Fruit fly (Drosophila melanogaster) whole organism, embryonic: ENCODE data around the gene CG32354.
A peak's percentile ranks its signal among the peaks of the same experiment; 100 is the strongest.

Experiments
- Bteb2 ChIP-seq: fragments of 200-800 bp; sonication (Bioruptor generic); optimal IDR thresholded peaks from 2 replicates; lab custom pipeline; 2016; ENCODE audit warnings: missing biosample characterization, missing genetic modification characterization
- CG10209 ChIP-seq: fragments of 200-800 bp; sonication (Bioruptor generic); optimal IDR thresholded peaks from 3 replicates; lab custom pipeline; 2017; ENCODE audit warnings: missing biosample characterization, mild to moderate bottlenecking, missing genetic modification characterization, missing genetic modification reagents
- CG10462 ChIP-seq: fragments of 200-800 bp; sonication (Bioruptor generic); optimal IDR thresholded peaks from 2 replicates; lab custom pipeline; 2016; ENCODE audit warnings: missing biosample characterization, missing genetic modification characterization
- CG10979 ChIP-seq: fragments of 200-800 bp; sonication (Bioruptor generic); optimal IDR thresholded peaks from 2 replicates; lab custom pipeline; 2018; ENCODE audit warnings: missing biosample characterization, mild to moderate bottlenecking, missing genetic modification characterization, moderate library complexity
- CG12104 ChIP-seq: fragments of 200-800 bp; sonication (Bioruptor generic); optimal IDR thresholded peaks from 3 replicates; lab custom pipeline; 2016; ENCODE audit warnings: missing biosample characterization, missing genetic modification characterization
- CG12155 ChIP-seq: fragments of 200-800 bp; sonication (Bioruptor generic); optimal IDR thresholded peaks from 3 replicates; lab custom pipeline; 2016; ENCODE audit warnings: missing biosample characterization, missing genetic modification characterization
- CG12391 ChIP-seq: fragments of 200-800 bp; sonication (Bioruptor generic); optimal IDR thresholded peaks from 3 replicates; lab custom pipeline; 2018; ENCODE audit warnings: missing biosample characterization, mild to moderate bottlenecking, missing genetic modification characterization, moderate library complexity
- CG13287 ChIP-seq: fragments of 200-800 bp; sonication (Bioruptor generic); IDR thresholded peaks from 2 replicates; pipeline ENCODE4 v1.3.6; 2022; ENCODE audit warnings: missing biosample characterization, missing genetic modification characterization; ENCODE audit not compliant: partially characterized antibody
- CG14710 ChIP-seq: fragments of 200-800 bp; sonication (Bioruptor generic); optimal IDR thresholded peaks from 3 replicates; lab custom pipeline; 2019; ENCODE audit warnings: missing biosample characterization, mild to moderate bottlenecking, missing genetic modification characterization, moderate library complexity
- CG15479 ChIP-seq: fragments of 200-800 bp; sonication (Bioruptor generic); optimal IDR thresholded peaks from 3 replicates; lab custom pipeline; 2019; ENCODE audit warnings: missing biosample characterization, mild to moderate bottlenecking, missing genetic modification characterization, moderate library complexity
- CG16863 ChIP-seq: fragments of 200-800 bp; sonication (Bioruptor generic); optimal IDR thresholded peaks from 3 replicates; lab custom pipeline; 2016; ENCODE audit warnings: missing biosample characterization, missing genetic modification characterization
- CG17328 ChIP-seq: fragments of 200-800 bp; sonication (Bioruptor generic); IDR thresholded peaks from 2 replicates; pipeline ENCODE4 v1.3.6; 2022; ENCODE audit warnings: missing biosample characterization, missing genetic modification characterization
- CG17612 ChIP-seq: fragments of 200-800 bp; sonication (Bioruptor generic); IDR thresholded peaks from 2 replicates; pipeline ENCODE4 v1.3.6; 2022; ENCODE audit warnings: missing biosample characterization, missing genetic modification characterization
- CG2202 ChIP-seq: fragments of 200-800 bp; sonication (Bioruptor generic); optimal IDR thresholded peaks from 2 replicates; lab custom pipeline; 2018; ENCODE audit warnings: missing biosample characterization, mild to moderate bottlenecking, missing genetic modification characterization
- CG2875 ChIP-seq: fragments of 200-800 bp; sonication (Bioruptor generic); optimal IDR thresholded peaks from 2 replicates; lab custom pipeline; 2017; ENCODE audit warnings: missing biosample characterization, mild to moderate bottlenecking, missing genetic modification characterization, missing genetic modification reagents
- CG30403 ChIP-seq: fragments of 200-800 bp; sonication (Bioruptor generic); optimal IDR thresholded peaks from 3 replicates; lab custom pipeline; 2016; ENCODE audit warnings: missing biosample characterization, missing genetic modification characterization
- CG32532 ChIP-seq: fragments of 200-800 bp; sonication (Bioruptor generic); IDR thresholded peaks from 2 replicates; pipeline ENCODE4 v1.3.6; 2022; ENCODE audit warnings: missing biosample characterization, missing genetic modification characterization
- CG42726 ChIP-seq: fragments of 200-800 bp; sonication (Bioruptor generic); IDR thresholded peaks from 2 replicates; pipeline ENCODE4 v1.3.6; 2022; ENCODE audit warnings: missing biosample characterization, missing genetic modification characterization; ENCODE audit not compliant: partially characterized antibody
- CG4617 ChIP-seq: fragments of 200-800 bp; sonication (Bioruptor generic); optimal IDR thresholded peaks from 3 replicates; lab custom pipeline; 2016; ENCODE audit warnings: missing biosample characterization, missing genetic modification characterization, borderline replicate concordance
- CG8388 ChIP-seq: fragments of 200-800 bp; sonication (Bioruptor generic); optimal IDR thresholded peaks from 2 replicates; lab custom pipeline; 2019; ENCODE audit warnings: missing biosample characterization, mild to moderate bottlenecking, missing genetic modification characterization, moderate library complexity
- Dbx ChIP-seq: fragments of 200-800 bp; sonication (Bioruptor generic); IDR thresholded peaks from 3 replicates; pipeline ENCODE4 v1.3.6; 2022; ENCODE audit warnings: missing biosample characterization, missing genetic modification characterization
- Fer3 ChIP-seq: fragments of 200-800 bp; sonication (Bioruptor generic); optimal IDR thresholded peaks from 2 replicates; lab custom pipeline; 2018; ENCODE audit warnings: missing biosample characterization, mild to moderate bottlenecking, missing genetic modification characterization, moderate library complexity
- Hmx ChIP-seq: fragments of 200-800 bp; sonication (Bioruptor generic); optimal IDR thresholded peaks from 2 replicates; lab custom pipeline; 2016; ENCODE audit warnings: missing biosample characterization, missing genetic modification characterization
- MESR4 ChIP-seq: fragments of 200-800 bp; sonication (Bioruptor generic); optimal IDR thresholded peaks from 2 replicates; lab custom pipeline; 2018; ENCODE audit warnings: missing biosample characterization, mild to moderate bottlenecking, missing genetic modification characterization, moderate library complexity
- Max ChIP-seq: fragments of 200-800 bp; sonication (Bioruptor generic); optimal IDR thresholded peaks from 2 replicates; lab custom pipeline; 2016; ENCODE audit warnings: missing biosample characterization, mild to moderate bottlenecking, missing genetic modification characterization
- Mrtf ChIP-seq: fragments of 200-800 bp; sonication (Bioruptor generic); IDR thresholded peaks from 3 replicates; pipeline ENCODE4 v1.3.6; 2022; ENCODE audit warnings: missing biosample characterization, missing genetic modification characterization
- Myb ChIP-seq: fragments of 200-800 bp; sonication (Bioruptor generic); optimal IDR thresholded peaks from 2 replicates; lab custom pipeline; 2016; ENCODE audit warnings: missing biosample characterization, missing genetic modification characterization
- Nf-YA ChIP-seq: fragments of 200-800 bp; sonication (Bioruptor generic); IDR thresholded peaks from 2 replicates; pipeline ENCODE4 v1.3.6; 2022; ENCODE audit warnings: missing biosample characterization, missing genetic modification characterization
- Nf-YC ChIP-seq: fragments of 200-800 bp; optimal IDR thresholded peaks from 3 replicates; lab custom pipeline; 2019; ENCODE audit warnings: missing biosample characterization, mild to moderate bottlenecking, missing genetic modification characterization, moderate library complexity
- NfI ChIP-seq: fragments of 200-800 bp; sonication (Bioruptor generic); optimal IDR thresholded peaks from 3 replicates; lab custom pipeline; 2018; ENCODE audit warnings: missing biosample characterization, mild to moderate bottlenecking, missing genetic modification characterization, moderate library complexity
- Stat92E ChIP-seq, 3 experiments: fragments of >200 bp in 2 of 3; fragments of 200-800 bp in 1 of 3; sonication (Bioruptor generic) in 1 of 3; optimal IDR thresholded peaks; 2 replicates each; lab custom pipeline; 2017 to 2019; ENCODE audit warnings: missing biosample characterization in 3 of 3, missing genetic modification characterization in 3 of 3, mild to moderate bottlenecking in 1 of 3, moderate library complexity in 1 of 3
- bcd ChIP-seq: fragments of 200-800 bp; sonication (Bioruptor generic); optimal IDR thresholded peaks from 2 replicates; lab custom pipeline; 2017; ENCODE audit warnings: missing biosample characterization, mild to moderate bottlenecking, missing genetic modification characterization
- cad ChIP-seq: fragments of >200 bp; optimal IDR thresholded peaks from 2 replicates; lab custom pipeline; 2017; ENCODE audit warnings: missing biosample characterization, missing genetic modification characterization
- chinmo ChIP-seq: fragments of 200-800 bp; sonication (Bioruptor generic); IDR thresholded peaks from 4 replicates; pipeline ENCODE4 v1.3.6; 2022; ENCODE audit warnings: missing biosample characterization, missing genetic modification characterization; ENCODE audit not compliant: partially characterized antibody
- da ChIP-seq: fragments of 200-800 bp; sonication (Bioruptor generic); optimal IDR thresholded peaks from 2 replicates; lab custom pipeline; 2016; ENCODE audit warnings: missing biosample characterization, missing genetic modification characterization
- dm ChIP-seq: fragments of 200-800 bp; sonication (Bioruptor generic); optimal IDR thresholded peaks from 3 replicates; lab custom pipeline; 2016; ENCODE audit warnings: missing biosample characterization, missing genetic modification characterization
- ewg ChIP-seq: fragments of 200-800 bp; sonication (Bioruptor generic); optimal IDR thresholded peaks from 3 replicates; lab custom pipeline; 2017; ENCODE audit warnings: mild to moderate bottlenecking, missing biosample characterization, missing genetic modification reagents, missing genetic modification characterization
- fd102C ChIP-seq: fragments of 200-800 bp; sonication (Bioruptor generic); optimal IDR thresholded peaks from 2 replicates; lab custom pipeline; 2018; ENCODE audit warnings: missing biosample characterization, mild to moderate bottlenecking, missing genetic modification characterization, moderate library complexity
- ftz-f1 ChIP-seq: fragments of 200-800 bp; sonication (Bioruptor generic); optimal IDR thresholded peaks from 2 replicates; lab custom pipeline; 2016; ENCODE audit warnings: missing biosample characterization, missing genetic modification characterization
- gt ChIP-seq: fragments of 200-800 bp; sonication (Bioruptor generic); IDR thresholded peaks from 2 replicates; pipeline ENCODE4 v1.3.6; 2022; ENCODE audit warnings: missing biosample characterization, missing genetic modification characterization
- kay ChIP-seq: fragments of 200-800 bp; sonication (Bioruptor generic); optimal IDR thresholded peaks from 2 replicates; lab custom pipeline; 2016; ENCODE audit warnings: missing biosample characterization, missing genetic modification characterization
- lilli ChIP-seq: fragments of 200-800 bp; sonication (Bioruptor generic); optimal IDR thresholded peaks from 3 replicates; lab custom pipeline; 2016; ENCODE audit warnings: missing biosample characterization, missing genetic modification characterization
- lmd ChIP-seq: fragments of 200-800 bp; sonication (Bioruptor generic); IDR thresholded peaks from 2 replicates; pipeline ENCODE4 v1.3.6; 2022; ENCODE audit warnings: missing biosample characterization, missing genetic modification characterization
- lola ChIP-seq, 3 experiments: fragments of >200 bp in 2 of 3; fragments of 200-800 bp in 1 of 3; sonication (Bioruptor generic) in 1 of 3; optimal IDR thresholded peaks; 2 replicates each; lab custom pipeline; 2017 to 2019; ENCODE audit warnings: missing biosample characterization in 3 of 3, missing genetic modification characterization in 3 of 3, mild to moderate bottlenecking in 1 of 3, moderate library complexity in 1 of 3
- otp ChIP-seq: fragments of 200-800 bp; sonication (Bioruptor generic); IDR thresholded peaks from 3 replicates; pipeline ENCODE4, ENCODE4 v1.3.6; 2022; ENCODE audit warnings: missing biosample characterization, missing genetic modification characterization
- pfk ChIP-seq: fragments of 200-800 bp; sonication (Bioruptor generic); optimal IDR thresholded peaks from 2 replicates; lab custom pipeline; 2018; ENCODE audit warnings: missing biosample characterization, mild to moderate bottlenecking, missing genetic modification characterization, moderate library complexity
- slbo ChIP-seq: fragments of 200-800 bp; sonication (Bioruptor generic); IDR thresholded peaks from 2 replicates; pipeline ENCODE4 v1.3.6; 2022; ENCODE audit warnings: missing biosample characterization, missing genetic modification characterization
- tap ChIP-seq: fragments of 200-800 bp; optimal IDR thresholded peaks from 3 replicates; lab custom pipeline; 2019; ENCODE audit warnings: missing biosample characterization, mild to moderate bottlenecking, missing genetic modification characterization, moderate library complexity

CG32354 gene

DNA sequence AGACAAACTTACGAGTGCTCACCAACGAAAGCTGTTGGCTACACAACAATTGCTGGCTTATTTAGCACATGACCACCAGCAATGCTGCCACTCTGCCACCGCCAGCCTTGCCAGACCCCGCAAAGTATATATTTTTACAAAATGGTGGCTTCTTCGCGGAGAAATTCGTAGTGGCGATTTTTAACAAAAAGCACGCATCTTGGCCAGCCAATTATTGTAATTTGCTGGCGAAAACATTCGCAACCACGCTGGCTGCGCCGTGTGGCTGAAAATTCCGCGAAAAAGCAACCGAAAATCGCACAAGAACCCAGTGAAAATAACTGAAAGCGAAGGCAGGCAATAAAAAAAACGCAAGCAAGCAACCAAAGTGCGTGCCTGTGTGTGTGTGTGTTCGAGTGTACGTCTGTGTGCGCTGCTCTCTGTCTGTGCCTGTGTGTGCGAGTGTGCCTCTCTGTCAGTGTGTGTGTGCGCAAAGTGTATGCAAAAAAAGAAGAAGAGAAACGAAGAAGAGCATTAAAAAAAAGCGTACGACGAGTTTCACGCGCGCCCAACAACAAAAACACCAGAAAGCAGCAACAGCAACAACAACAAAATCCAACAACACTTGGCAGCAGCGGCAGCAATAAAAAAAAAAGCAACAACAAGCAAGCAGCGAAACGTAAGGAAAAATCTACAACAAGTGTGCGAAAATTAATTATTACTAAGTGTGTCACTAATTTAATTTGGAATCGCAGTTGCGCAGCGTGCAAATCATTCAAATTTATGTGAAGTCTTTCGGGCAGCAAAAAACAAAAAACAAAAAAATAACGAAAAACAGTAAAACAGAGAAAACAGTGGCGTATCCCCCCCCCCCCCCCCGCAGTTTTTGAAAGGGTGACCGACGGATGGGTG lies 28.0 kb upstream of the CG32354 start, which contains the start of gene Gug (continued):
- TF ChIP-seq lola (GFP tag; optimal IDR thresholded peaks at IDR 0.05; lab: Kevin White, UChicago) (no peak), Nf-YC (tag; lab: Kevin White, UChicago) (peak; percentile 36), CG2202 (tag; lab: Kevin White, UChicago) (no peak), tap (tag; lab: Kevin White, UChicago) (no peak), lmd (GFP tag; lab: Robert Waterston, UW) (peak; percentile 19; the same call in 1 of the 2 replicates), CG14710 (tag; lab: Kevin White, UChicago) (peak; percentile 55), Bteb2 (GFP tag; lab: Kevin White, UChicago) (no peak), CG12391 (tag; lab: Kevin White, UChicago) (no peak), MESR4 (GFP tag; lab: Kevin White, UChicago) (peak; percentile 97), CG10209 (GFP tag; lab: Kevin White, UChicago) (no peak), Stat92E (GFP tag; optimal IDR thresholded peaks at IDR 0.05; lab: Kevin White, UChicago) (peak in 1 of 3 experiments; percentile 53), CG13287 (GFP tag; lab: Robert Waterston, UW) (no peak; the same call in 1 of the 2 replicates), CG2875 (GFP tag; lab: Kevin White, UChicago) (no peak), ewg (GFP tag; lab: Kevin White, UChicago) (no peak), Hmx (GFP tag; lab: Kevin White, UChicago) (no peak), CG17612 (GFP tag; lab: Robert Waterston, UW) (no peak), CG10462 (GFP tag; lab: Kevin White, UChicago) (no peak), fd102C (GFP tag; lab: Kevin White, UChicago) (no peak), CG12104 (GFP tag; lab: Kevin White, UChicago) (no peak), bcd (no peak), da (no peak), gt (GFP tag; lab: Robert Waterston, UW) (no peak), kay (GFP tag; lab: Kevin White, UChicago) (no peak), CG17328 (GFP tag; lab: Robert Waterston, UW) (no peak), Nf-YA (GFP tag; lab: Robert Waterston, UW) (no peak), pfk (GFP tag; lab: Kevin White, UChicago) (no peak), CG8388 (GFP tag; lab: Kevin White, UChicago) (no peak), Mrtf (GFP tag; lab: Robert Waterston, UW) (no peak; the same call in 2 of the 3 replicates), NfI (no peak), CG4617 (GFP tag; lab: Kevin White, UChicago) (peak; percentile 51), Myb (GFP tag; lab: Kevin White, UChicago) (no peak), dm (no peak), Fer3 (tag; lab: Kevin White, UChicago) (no peak), CG32532 (GFP tag; lab: Robert Waterston, UW) (no peak; the same call in 1 of the 2 replicates), CG15479 (GFP tag; lab: Kevin White, UChicago) (peak; percentile 84), otp (GFP tag; lab: Robert Waterston, UW) (no peak), CG30403 (GFP tag; lab: Kevin White, UChicago) (no peak), cad (GFP tag; lab: Kevin White, UChicago) (peak; percentile 1), CG12155 (no peak), lilli (GFP tag; lab: Kevin White, UChicago) (no peak), CG42726 (GFP tag; lab: Robert Waterston, UW) (peak; percentile 11; the same call in 1 of the 2 replicates), Max (GFP tag; lab: Kevin White, UChicago) (no peak), chinmo (GFP tag; lab: Robert Waterston, UW) (peak; percentile 94; the same call in 3 of the 4 replicates), ftz-f1 (GFP tag; lab: Kevin White, UChicago) (no peak), CG16863 (no peak), Dbx (GFP tag; lab: Robert Waterston, UW) (peak; percentile 13; the same call in 1 of the 3 replicates), slbo (GFP tag; lab: Robert Waterston, UW) (peak; percentile 24; the same call in 1 of the 2 replicates), CG10979 (tag; lab: Kevin White, UChicago) (no peak)
